Worm (Caenorhabditis elegans): Measurements from ENCODE around the gene tag-115.

DNA sequence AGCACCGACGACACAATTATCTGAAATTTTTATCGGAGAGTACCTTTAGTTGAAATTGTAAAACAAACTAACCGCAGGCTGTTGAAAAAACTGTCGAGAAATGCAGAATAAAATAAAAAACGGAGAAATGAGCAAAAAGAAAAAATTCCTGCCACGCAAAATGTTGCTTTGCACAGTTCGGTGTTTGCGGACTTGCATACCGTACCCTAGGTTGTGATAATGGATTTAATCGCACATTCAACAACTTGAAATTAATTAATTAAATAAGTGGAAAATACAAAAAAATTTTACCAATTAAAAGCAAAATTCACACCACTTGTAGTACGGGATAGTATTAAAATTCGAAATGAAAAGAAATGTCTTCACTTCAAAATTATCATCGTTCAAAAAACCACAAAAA is 7.8 kb downstream of the tag-115 start:
- no peak for TF ChIP-seq T07F8.4 (tag; optimal IDR thresholded peaks at IDR 0.05)
- TF ChIP-seq Y67H2A.10 (GFP tag; conservative IDR thresholded peaks at IDR 0.05): no peak
- TF ChIP-seq unc-62 (GFP tag; optimal IDR thresholded peaks at IDR 0.05): no peak
- no peak for TF ChIP-seq madf-6 (GFP tag; IDR thresholded peaks at IDR 0.05)
- TF ChIP-seq xnd-1 (tag; optimal IDR thresholded peaks at IDR 0.05): no peak
- TF ChIP-seq tlf-1 (GFP tag; optimal IDR thresholded peaks at IDR 0.05): no peak
- no peak for TF ChIP-seq ztf-18 (tag; optimal IDR thresholded peaks at IDR 0.05)

Measured in whole organism, young adult.